Fruit fly (Drosophila melanogaster): Measurements from ENCODE around the gene trus.

trus gene

dm6 chr3R:12439401-12440143, 16.8 kb upstream of the trus start, which contains the start of gene Desat1:
Desat1 (plus strand) TSS chr3R:12439600.
- TF ChIP-seq CG17801 (GFP tag; optimal IDR thresholded peaks at IDR 0.05; ENCODE audit: partially characterized antibody): peak; percentile 3

dm6 chr3R:12441008-12441606, 15.3 kb upstream of the trus start:
- no peak for TF ChIP-seq CG17801 (GFP tag; optimal IDR thresholded peaks at IDR 0.05; ENCODE audit: partially characterized antibody)

DNA sequence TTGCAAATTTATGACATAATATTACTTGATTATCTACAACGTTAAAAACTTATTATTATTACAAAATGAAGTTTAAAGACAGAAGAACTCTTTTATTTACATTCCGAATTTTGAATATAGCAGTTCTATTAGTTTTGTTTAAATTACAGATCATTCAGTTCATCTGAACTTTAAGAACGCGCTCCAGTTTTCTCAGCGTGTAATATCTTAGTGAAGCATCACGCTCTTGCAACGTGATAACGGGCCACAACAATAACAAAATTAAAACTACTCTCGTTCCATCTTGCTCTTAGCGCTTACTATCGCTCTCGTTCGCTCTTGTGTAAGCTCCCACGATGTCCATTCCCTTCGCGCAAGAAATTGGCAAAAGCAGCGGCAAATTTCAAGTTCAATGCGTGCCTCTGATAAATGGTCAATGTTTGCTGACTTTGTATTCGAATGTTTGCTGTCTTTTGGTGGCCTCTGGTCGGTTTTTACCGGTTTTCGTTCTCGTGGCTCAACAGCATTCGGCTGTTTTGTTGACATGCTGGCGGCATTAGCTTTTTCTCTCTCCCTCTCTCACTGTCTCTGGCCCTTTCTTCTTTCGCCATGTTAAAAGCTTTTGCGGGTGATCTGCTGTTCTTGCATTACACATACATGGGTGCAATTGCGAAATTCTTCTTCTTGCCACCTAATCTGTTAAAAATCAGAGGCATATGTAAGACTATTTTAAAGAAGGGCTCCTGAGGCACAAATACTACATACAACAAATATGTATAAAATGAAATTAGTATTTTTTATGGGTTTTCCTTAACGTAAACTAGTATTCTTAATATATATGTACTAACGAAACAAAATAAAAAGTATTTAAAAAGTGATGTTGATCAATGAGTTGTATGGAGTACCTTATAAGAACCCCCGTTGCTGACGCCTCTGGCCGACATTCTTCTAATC, 13.5 kb upstream of the trus start:
- TF ChIP-seq CG17801 (GFP tag; optimal IDR thresholded peaks at IDR 0.05; ENCODE audit: partially characterized antibody): peak; percentile 87

DNA sequence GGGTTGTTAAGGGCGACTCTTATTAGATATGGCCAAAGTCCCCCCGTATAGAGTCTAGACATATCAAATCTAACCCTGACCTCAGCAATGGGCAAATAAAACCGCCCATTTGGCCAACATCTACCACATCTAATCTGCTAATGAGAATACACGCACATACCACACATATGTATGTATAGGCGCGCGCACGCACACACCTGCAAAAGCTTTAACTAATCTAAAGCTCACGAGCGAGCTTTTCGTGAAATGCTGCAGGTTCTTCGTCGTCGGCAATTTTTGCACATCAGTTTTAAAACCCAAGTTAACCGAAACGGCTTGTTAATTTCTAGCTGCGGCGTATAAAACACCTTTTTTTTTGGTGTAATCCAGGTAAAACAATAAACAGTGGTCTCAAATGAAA, 12.6 kb upstream of the trus start:
- TF ChIP-seq CG17801 (GFP tag; optimal IDR thresholded peaks at IDR 0.05; ENCODE audit: partially characterized antibody): no peak

dm6 chr3R:12445468-12445867, 10.9 kb upstream of the trus start:
- TF ChIP-seq CG17801 (GFP tag; optimal IDR thresholded peaks at IDR 0.05; ENCODE audit: partially characterized antibody): no peak

dm6 chr3R:12447353-12447752, 9.0 kb upstream of the trus start, which contains the start of gene vrs:
vrs (plus strand) TSS chr3R:12447653.
- TF ChIP-seq CG17801 (GFP tag; optimal IDR thresholded peaks at IDR 0.05; ENCODE audit: partially characterized antibody): no peak

DNA sequence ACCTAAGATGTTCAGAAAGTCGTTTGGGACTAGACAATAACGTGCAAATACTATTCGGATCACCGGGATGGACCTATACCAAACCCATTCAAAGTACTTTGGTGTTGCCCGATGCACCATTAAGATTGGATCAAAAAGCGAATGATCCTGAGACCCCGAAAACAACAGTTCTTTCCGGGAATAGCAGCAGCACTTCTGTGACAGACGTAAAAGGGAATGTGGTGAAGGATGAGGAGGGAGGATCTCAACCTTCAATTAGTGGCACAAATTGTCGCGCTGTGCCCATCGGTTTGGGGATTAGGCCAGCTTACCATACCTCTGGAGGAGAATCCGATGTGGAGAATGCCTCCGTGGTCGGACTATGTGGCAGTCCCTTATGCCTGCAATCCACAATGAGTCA, 8.0 kb upstream of the trus start:
- no peak for TF ChIP-seq CG17801 (GFP tag; optimal IDR thresholded peaks at IDR 0.05; ENCODE audit: partially characterized antibody)

dm6 chr3R:12448889-12449314, 7.5 kb upstream of the trus start, which contains the start of gene CG18549:
CG18549 (plus strand) TSS chr3R:12449296.
- peak; percentile 100 for TF ChIP-seq CG17801 (GFP tag; optimal IDR thresholded peaks at IDR 0.05; ENCODE audit: partially characterized antibody)

dm6 chr3R:12449617-12450242, 6.6 kb upstream of the trus start:
- TF ChIP-seq CG17801 (GFP tag; optimal IDR thresholded peaks at IDR 0.05; ENCODE audit: partially characterized antibody): no peak

- no peak for TF ChIP-seq CG17801 (GFP tag; optimal IDR thresholded peaks at IDR 0.05; ENCODE audit: partially characterized antibody)
Observed at dm6 chr3R:12450713-12451259, 5.6 kb upstream of the trus start.

DNA sequence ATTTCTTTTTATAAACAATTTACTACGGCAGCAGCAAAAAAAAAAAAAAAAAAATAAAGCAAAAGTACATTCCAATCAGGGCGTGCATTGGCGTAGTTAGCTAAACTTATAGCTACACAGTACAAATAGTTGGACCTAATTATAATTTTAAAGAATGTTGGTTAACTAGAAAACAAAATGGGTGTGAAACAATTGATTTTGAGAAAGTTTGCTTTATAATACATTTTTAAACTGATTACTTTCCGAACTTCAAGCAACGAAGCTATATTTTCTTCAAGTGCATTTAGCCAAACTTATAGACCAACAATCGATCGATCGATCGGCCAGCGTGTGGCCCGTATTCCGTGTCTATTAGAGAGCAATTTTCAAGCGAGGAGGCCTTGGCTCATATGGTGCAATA, 5.0 kb upstream of the trus start:
- TF ChIP-seq CG17801 (GFP tag; optimal IDR thresholded peaks at IDR 0.05; ENCODE audit: partially characterized antibody): peak; percentile 60

DNA sequence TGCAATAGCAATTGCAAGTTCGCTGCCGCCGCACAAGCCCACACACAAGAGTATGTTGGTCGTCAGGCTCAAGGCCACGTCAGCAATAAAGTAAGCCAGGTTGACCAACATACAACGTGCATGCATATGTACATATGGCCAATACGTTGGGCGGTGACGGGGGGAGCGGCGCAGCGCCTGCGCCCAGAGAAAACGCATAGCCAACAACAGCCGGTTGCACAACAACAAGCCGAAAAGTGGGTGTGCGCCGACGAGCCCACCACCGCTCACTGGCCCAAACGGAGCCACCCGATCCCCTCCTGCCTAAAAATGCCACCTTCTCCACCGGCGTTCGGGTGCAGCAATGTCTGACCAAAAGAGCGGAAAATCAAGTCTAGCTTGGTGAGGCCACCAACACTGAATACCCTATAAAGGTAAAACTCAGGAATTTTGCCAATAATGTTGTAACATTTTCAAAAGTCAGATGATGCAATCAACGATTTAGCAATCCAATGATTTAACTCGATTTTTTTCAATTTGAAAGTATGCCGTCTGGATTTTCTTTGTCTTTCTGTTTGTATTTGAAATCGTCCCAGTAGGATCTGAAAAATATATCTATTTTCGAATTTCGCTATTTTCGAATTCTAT, 4.4 kb upstream of the trus start, which contains the start of gene CG5509:
Gene CG5509 (plus strand): TSS at position 577 of the 627 bp plus-strand sequence.
- no peak for TF ChIP-seq CG17801 (GFP tag; optimal IDR thresholded peaks at IDR 0.05; ENCODE audit: partially characterized antibody)

dm6 chr3R:12454492-12454891, 1.9 kb upstream of the trus start:
- TF ChIP-seq CG17801 (GFP tag; optimal IDR thresholded peaks at IDR 0.05; ENCODE audit: partially characterized antibody): no peak
